Worm (Caenorhabditis elegans): Measurements from ENCODE around the gene clec-252.
"Not testable (repeated sequence)": the region's sequence is repeated elsewhere in the genome, so short reads cannot be mapped to it uniquely, and the experiment has no call there.

clec-252 gene

DNA sequence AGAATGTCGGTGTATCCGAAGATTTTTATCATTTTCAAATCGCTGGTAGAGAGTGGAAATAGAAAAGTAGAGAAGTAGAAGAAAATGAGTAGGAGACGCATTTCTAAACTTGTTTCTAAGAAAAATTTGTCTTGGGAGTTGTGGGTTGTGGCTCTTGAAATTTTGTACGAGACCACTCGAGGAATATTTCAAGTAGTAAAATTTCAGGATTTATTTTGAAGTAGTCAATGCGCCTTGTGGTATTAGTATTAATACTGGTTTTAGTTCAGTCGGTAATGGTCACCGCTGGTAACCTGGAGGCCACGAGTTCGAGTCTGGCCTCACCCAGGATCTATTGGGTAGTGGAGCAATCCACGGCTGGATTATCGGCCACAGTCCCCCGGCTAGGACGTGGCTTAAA is at the start of gene clec-252:
Gene clec-252, minus strand, starts transcription at position 101 of the 400 bp plus-strand sequence.
- no peak for TF ChIP-seq him-1 (tag; optimal IDR thresholded peaks at IDR 0.05)

DNA sequence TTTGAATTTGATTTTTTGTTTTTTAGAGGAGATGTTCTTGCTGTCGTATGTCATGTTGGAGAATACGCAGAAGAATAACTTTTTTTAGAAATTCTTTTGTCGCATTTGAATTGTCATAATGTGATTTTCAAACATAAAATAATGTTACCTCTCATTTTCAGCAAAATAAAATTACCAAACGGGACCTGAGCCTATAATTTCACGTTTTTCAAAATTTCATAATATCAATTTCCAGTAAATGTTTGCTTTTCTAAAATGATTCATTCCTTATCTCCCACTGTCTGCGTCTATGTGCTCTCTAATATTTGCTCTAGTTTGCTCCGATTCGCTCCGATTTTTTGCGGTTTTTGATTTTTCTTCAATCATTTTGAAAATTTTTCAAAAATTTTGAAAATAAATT is 42.0 kb upstream of the clec-252 start, which contains the start of gene nhr-231:
Gene nhr-231, plus strand, starts transcription at position 301 of the 400 bp plus-strand sequence.
- no peak for TF ChIP-seq him-1 (tag; optimal IDR thresholded peaks at IDR 0.05)
- no peak for TF ChIP-seq W03F9.2 (tag; optimal IDR thresholded peaks at IDR 0.05)
- TF ChIP-seq dao-5 (tag; optimal IDR thresholded peaks at IDR 0.05) = no peak

DNA sequence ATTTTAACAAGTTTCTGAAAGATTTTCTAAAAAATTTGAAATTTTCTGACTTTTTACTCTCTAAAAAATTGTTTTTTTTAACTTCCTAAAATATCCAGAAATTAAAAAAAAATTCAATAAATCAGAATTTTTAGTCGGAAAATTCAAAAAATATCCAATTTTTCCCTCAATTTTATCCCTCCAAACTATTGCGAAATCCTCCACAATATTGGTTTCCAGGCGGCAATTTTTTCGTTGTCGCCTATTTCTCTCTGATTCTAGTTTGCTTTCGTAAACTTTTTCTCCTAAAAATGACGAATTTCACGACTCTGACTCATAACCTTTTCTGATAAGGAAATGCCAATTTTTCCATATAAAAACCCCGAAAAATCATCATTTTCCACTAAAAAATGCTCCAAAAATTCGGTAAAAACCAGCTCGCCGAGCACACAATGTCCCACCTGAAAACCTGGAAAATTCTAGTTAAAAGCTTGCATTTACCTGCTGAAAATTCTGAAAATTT is 38.8 kb upstream of the clec-252 start, which contains the start of gene Y17D7B.2:
Gene Y17D7B.2, plus strand, starts transcription at position 323 of the 502 bp plus-strand sequence.
- TF ChIP-seq W03F9.2 (tag; optimal IDR thresholded peaks at IDR 0.05) (no peak), dao-5 (tag; optimal IDR thresholded peaks at IDR 0.05) (no peak), him-1 (tag; optimal IDR thresholded peaks at IDR 0.05) (no peak)

DNA sequence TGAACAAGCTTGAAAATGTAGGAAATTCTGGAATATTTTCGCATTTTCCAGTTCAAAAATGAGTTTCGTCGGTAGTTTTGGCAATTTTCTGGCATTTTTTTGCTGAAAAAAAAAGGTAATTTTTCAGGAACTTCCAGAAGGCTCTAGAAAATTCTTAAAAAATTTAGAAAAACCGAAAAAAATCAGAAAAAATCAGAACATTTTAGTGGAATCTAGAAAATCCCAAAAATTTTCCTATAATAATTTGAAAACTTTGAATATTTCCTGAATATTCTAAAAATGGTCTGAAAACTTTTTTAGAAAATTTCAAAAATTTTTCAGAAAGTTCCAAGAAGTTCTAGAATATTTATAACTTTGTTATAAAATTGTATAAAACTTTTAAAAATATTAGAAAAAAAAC is 38.1 kb upstream of the clec-252 start, which contains the start of gene Y17D7B.3:
Gene Y17D7B.3, minus strand, starts transcription at position 101 of the 400 bp plus-strand sequence.
- TF ChIP-seq dao-5 (tag; optimal IDR thresholded peaks at IDR 0.05) (no peak), W03F9.2 (tag; optimal IDR thresholded peaks at IDR 0.05) (no peak), him-1 (tag; optimal IDR thresholded peaks at IDR 0.05) (no peak)

DNA sequence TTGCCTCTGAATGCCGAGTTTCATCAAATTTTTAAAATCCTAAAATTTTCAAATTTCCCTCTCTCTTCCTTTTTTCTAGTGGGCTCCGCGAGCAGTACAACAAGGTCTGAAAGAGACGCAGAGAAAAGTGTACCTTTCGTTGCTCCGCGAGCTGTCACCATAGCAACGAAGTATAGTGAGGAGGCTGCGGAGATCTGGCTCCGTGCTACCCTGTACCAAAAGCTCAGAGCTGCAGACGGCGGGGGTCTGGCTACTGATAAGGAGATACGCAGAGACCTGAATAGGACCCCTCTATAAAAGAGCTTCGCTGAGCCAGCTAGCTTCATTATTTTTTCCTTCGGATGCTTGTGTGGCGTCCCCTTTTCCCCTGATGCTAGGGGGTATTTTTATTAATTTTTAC is 34.8 kb upstream of the clec-252 start, which contains the start of gene Y17D7B.10:
Gene Y17D7B.10, plus strand, starts transcription at position 243 of the 400 bp plus-strand sequence.
- TF ChIP-seq W03F9.2 (tag; optimal IDR thresholded peaks at IDR 0.05) = no peak

DNA sequence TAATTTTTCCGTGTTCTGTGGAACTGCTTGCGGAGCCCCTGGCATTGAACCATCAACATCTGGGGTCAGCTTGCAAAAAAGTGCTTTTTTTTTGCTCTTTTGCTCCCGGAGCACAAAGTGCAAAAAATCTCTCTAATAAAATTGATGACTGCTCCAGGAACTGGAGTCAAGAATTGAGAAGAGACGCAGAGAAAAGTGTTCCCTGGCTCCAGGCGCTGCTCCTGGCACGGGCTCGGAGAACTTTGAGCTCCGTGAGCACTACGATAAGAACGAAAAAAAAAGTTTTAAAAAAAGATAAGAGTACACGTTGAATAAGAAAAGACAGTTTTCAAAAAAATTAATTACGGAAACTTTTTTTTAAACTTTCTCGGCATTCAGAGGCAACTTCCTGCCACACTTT is 34.1 kb upstream of the clec-252 start:
- TF ChIP-seq W03F9.2 (tag; optimal IDR thresholded peaks at IDR 0.05) = no peak
- TF ChIP-seq him-1 (tag; optimal IDR thresholded peaks at IDR 0.05) = no peak
- no peak for TF ChIP-seq dao-5 (tag; optimal IDR thresholded peaks at IDR 0.05)

DNA sequence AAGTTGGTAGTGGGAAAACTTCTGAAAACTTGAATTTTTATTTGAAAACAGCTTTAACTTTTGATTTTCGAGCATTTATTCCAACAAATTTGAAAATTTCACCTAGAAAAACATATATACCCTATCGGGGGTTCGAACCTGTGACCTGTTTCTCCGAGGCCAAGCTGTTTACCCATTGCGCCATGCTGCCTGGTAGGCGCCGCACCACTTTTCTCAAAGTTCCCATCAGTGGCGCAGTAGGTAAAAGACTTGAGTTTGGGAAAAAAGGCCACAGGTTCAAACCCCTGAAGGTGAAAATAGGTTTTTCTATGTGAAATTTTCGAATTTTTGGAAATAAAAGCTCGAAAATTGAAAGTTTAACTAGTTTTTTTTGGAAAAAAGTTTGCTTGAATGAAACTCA is 32.0 kb upstream of the clec-252 start:
- TF ChIP-seq him-1 (tag; optimal IDR thresholded peaks at IDR 0.05) (no peak), W03F9.2 (tag; optimal IDR thresholded peaks at IDR 0.05) (no peak), dao-5 (tag; optimal IDR thresholded peaks at IDR 0.05) (no peak)

DNA sequence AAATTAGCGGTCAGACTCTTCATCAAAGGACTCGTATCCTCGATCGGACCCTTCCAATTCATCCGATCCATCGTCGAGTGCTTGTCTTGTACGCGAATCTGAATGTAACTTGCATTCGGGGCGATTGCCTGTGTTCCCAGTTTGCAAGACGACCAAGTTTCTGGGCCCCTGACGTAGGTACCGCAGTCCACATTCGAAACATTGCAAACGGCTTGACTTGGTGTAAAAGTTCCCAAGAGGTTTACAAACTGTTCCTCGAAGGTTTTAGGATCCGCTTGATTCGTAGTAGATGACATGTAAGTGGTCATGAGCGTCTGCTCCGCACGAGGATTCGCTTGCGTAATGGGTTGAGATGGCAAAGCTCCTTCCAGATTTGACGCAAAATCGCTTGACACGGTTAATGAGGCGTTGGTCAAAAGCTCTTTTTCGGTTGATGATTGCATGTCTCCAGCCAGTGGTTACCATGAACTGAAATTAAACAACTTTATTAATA is 27.7 kb upstream of the clec-252 start, which contains the start of gene Y17D7B.4:
Gene Y17D7B.4, minus strand, starts transcription at position 443 of the 493 bp plus-strand sequence.
- TF ChIP-seq him-1 (tag; optimal IDR thresholded peaks at IDR 0.05) (no peak), dao-5 (tag; optimal IDR thresholded peaks at IDR 0.05) (no peak), W03F9.2 (tag; optimal IDR thresholded peaks at IDR 0.05) (no peak)

DNA sequence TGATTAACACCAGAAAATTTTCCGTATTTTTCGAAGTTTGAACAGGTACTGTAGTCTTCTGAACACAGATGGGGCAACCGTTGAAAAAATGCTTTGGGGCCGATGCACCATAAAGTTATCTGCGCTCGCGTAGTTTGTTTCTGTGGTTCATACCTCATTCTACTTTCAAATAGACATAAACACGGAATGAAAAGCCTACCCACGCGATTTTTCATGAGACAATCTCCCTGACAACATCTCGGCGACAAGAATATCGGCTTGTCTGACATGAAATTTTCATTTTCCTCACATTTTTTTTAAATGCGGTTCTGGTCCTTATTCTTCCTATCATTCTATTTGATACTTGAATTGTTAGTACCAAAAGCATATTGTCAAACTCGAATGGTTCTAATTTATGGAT is 24.1 kb upstream of the clec-252 start, which contains the start of gene clec-257:
Gene clec-257, plus strand, starts transcription at position 301 of the 400 bp plus-strand sequence.
- TF ChIP-seq W03F9.2 (tag; optimal IDR thresholded peaks at IDR 0.05) (no peak), dao-5 (tag; optimal IDR thresholded peaks at IDR 0.05) (no peak), him-1 (tag; optimal IDR thresholded peaks at IDR 0.05) (no peak)

DNA sequence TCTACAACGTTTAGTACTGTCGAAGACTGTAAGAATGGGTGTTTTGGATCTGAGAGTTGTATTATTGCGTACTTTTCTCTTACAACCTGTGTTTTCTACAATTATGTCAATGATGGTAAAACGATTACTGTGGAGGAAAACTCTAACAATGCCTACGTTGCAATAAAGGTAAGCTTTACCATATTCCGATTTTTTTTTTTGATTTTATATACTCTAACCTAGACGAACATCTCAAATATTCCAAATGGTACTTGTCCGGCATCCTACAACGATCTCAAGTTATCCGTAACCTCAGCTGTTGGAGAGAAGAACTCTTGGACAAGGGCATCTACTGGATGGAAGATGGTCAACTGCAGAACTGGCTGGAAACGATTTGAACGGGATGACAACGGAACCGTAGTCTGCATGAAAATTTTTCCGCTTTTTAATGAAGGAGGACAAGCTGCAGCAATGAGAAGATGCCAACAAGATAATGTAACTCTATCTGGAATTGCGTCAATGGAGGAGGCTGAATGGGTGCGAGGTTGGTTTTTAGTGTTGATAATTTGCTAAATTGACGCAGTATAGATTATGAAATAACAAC is 23.3 kb upstream of the clec-252 start:
- no peak for TF ChIP-seq dao-5 (tag; optimal IDR thresholded peaks at IDR 0.05)
- TF ChIP-seq him-1 (tag; optimal IDR thresholded peaks at IDR 0.05) = no peak
- no peak for TF ChIP-seq W03F9.2 (tag; optimal IDR thresholded peaks at IDR 0.05)

DNA sequence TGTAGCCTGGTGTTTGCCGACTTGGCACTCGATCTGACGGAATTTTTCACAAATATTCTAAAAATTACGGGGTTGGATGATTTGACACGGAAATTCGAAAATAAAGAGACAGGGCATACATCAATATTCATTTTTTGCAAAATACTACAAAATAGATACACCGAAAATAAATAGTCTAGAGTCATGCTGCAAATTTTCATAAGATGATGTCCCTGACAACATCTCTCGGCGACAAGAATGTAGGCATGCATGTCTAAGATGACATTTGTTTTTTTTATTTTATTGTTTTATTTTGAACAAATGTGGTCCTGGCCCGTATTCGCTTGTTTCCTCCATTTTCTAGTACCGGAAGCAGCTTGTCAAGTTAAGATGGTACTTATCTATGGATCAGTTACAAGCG is 22.8 kb upstream of the clec-252 start, which contains the start of gene clec-256:
Gene clec-256, plus strand, starts transcription at position 301 of the 400 bp plus-strand sequence.
- TF ChIP-seq W03F9.2 (tag; optimal IDR thresholded peaks at IDR 0.05) = no peak

DNA sequence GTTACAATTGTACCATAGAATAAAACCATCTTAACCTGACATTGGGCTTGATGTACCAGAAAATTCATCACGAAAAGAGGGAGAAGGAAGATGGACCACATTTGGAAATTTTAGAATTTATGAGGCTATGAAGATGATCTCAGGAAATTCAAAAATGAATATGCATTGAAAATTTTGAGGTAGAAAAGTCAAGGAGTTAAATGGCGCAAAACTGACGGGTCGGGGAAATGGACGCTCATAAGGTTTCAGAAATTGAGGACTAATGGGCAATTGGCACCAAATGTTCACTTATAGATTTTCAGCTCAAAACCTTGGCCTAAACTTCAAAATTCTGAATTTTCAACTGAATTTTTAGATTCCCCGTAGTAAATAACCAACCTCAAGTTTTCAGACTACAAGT is 22.0 kb upstream of the clec-252 start, which contains the start of gene clec-255:
Gene clec-255, minus strand, starts transcription at position 101 of the 400 bp plus-strand sequence.
- TF ChIP-seq W03F9.2 (tag; optimal IDR thresholded peaks at IDR 0.05) = no peak
- no peak for TF ChIP-seq him-1 (tag; optimal IDR thresholded peaks at IDR 0.05)
- TF ChIP-seq dao-5 (tag; optimal IDR thresholded peaks at IDR 0.05) = no peak

DNA sequence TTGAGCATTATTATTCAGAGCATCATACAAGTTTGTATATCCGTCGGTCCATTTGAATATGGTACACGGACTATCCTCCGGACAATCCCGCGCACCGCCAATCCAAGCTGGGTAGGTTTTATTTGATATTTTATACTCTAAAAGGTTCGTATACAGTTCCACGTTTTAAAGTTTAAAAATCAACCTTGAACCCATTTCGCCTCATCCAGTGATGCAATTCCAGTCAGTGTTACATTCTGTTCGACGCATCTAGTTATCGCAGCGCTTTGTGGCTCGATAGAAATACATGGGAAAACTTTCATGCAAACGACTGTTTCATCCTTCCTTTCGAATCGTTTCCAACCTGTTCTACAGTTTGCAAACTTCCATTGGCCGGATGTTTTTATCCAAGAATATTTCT is 21.3 kb upstream of the clec-252 start:
- no peak for TF ChIP-seq dao-5 (tag; optimal IDR thresholded peaks at IDR 0.05)
- no peak for TF ChIP-seq W03F9.2 (tag; optimal IDR thresholded peaks at IDR 0.05)
- TF ChIP-seq him-1 (tag; optimal IDR thresholded peaks at IDR 0.05) = no peak

DNA sequence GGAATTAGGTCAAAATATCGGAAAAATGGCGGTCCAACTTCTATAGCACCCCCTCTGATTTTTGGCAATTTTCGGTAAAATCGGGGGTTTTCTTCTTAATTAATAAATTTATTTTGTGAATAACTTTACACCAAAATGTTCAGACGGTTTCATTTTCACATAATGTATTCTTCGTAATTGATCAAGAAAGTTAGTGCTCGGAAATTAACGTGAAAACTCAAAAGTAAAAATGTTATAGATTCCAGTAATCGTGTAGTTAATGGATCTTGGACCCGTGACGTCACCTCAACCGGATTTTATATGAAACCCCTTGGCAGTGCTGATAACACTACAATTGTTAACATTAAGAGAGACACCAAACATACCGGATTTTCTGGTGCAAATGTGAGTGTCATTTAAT is 13.4 kb upstream of the clec-252 start, which contains the start of gene F11D11.22:
Gene F11D11.22, plus strand, starts transcription at position 301 of the 400 bp plus-strand sequence.
- TF ChIP-seq him-1, dao-5, W03F9.2 (tag; optimal IDR thresholded peaks at IDR 0.05): not testable (repeated sequence)

Data from whole organism, L4/young adult.